Worm (Caenorhabditis elegans) whole organism, late embryonic: ENCODE results near the gene math-39.
"Not testable (repeated sequence)": the region's sequence is repeated elsewhere in the genome, so short reads cannot be mapped to it uniquely, and the experiment has no call there.

ENCODE experiments used
- C08G9.2 ChIP-seq: sonication (generic microtip); optimal IDR thresholded peaks from 2 replicates; lab custom pipeline; 2016; ENCODE audit warnings: mild to moderate bottlenecking, missing genetic modification characterization, moderate library complexity, missing compliant biosample characterization
- C38D4.7 ChIP-seq: fragments of 200-800 bp; sonication (Bioruptor generic); optimal IDR thresholded peaks from 2 replicates; lab custom pipeline; 2018; ENCODE audit warnings: mild to moderate bottlenecking, missing genetic modification characterization, moderate library complexity, missing compliant biosample characterization
- Y22D7AL.16 ChIP-seq: sonication (generic microtip); optimal IDR thresholded peaks from 2 replicates; lab custom pipeline; 2016; ENCODE audit warnings: missing genetic modification characterization, missing compliant biosample characterization
- ahr-1 ChIP-seq: sonication (generic microtip); optimal IDR thresholded peaks from 2 replicates; lab custom pipeline; 2016; ENCODE audit warnings: missing genetic modification characterization, missing compliant biosample characterization
- ama-1 ChIP-seq: fragments of 150-350 bp; optimal IDR thresholded peaks from 2 replicates; lab custom pipeline; 2014
- ceh-22 ChIP-seq: sonication (generic microtip); optimal IDR thresholded peaks from 2 replicates; lab custom pipeline; 2017; ENCODE audit warnings: missing biosample characterization, missing genetic modification characterization
- ceh-24 ChIP-seq: sonication (generic microtip); optimal IDR thresholded peaks from 2 replicates; lab custom pipeline; 2016; ENCODE audit warnings: mild to moderate bottlenecking, missing genetic modification characterization, missing compliant biosample characterization
- ceh-31 ChIP-seq: sonication (generic microtip); optimal IDR thresholded peaks from 2 replicates; lab custom pipeline; 2016; ENCODE audit warnings: missing genetic modification characterization, missing compliant biosample characterization
- che-1 ChIP-seq: sonication (generic microtip); optimal IDR thresholded peaks from 2 replicates; lab custom pipeline; 2016; ENCODE audit warnings: mild to moderate bottlenecking, missing genetic modification characterization, missing compliant biosample characterization
- dmd-4 ChIP-seq: sonication (generic microtip); optimal IDR thresholded peaks from 2 replicates; lab custom pipeline; 2016; ENCODE audit warnings: borderline replicate concordance, missing genetic modification characterization, missing compliant biosample characterization
- dve-1 ChIP-seq: sonication (generic microtip); optimal IDR thresholded peaks from 2 replicates; lab custom pipeline; 2017; ENCODE audit warnings: antibody characterized with exemption, mild to moderate bottlenecking, missing genetic modification characterization, missing compliant biosample characterization
- elt-2 ChIP-seq: sonication (generic microtip); optimal IDR thresholded peaks from 2 replicates; lab custom pipeline; 2016; ENCODE audit warnings: missing genetic modification reagents, missing genetic modification characterization, missing compliant biosample characterization
- fkh-6 ChIP-seq: sonication (generic microtip); optimal IDR thresholded peaks from 2 replicates; lab custom pipeline; 2016; ENCODE audit warnings: missing genetic modification characterization, missing compliant biosample characterization
- gmeb-2 ChIP-seq: sonication (generic microtip); optimal IDR thresholded peaks from 2 replicates; lab custom pipeline; 2016; ENCODE audit warnings: missing genetic modification characterization, inconsistent platforms, missing compliant biosample characterization
- hlh-13 ChIP-seq: fragments of 200-800 bp; sonication (Bioruptor generic); optimal IDR thresholded peaks from 2 replicates; lab custom pipeline; 2018; ENCODE audit warnings: mild to moderate bottlenecking, missing genetic modification characterization, missing compliant biosample characterization
- hlh-15 ChIP-seq: sonication (generic microtip); optimal IDR thresholded peaks from 2 replicates; lab custom pipeline; 2016; ENCODE audit warnings: missing genetic modification characterization, missing compliant biosample characterization
- hlh-6 ChIP-seq: sonication (generic microtip); optimal IDR thresholded peaks from 2 replicates; lab custom pipeline; 2016; ENCODE audit warnings: missing genotype, missing genetic modification characterization, missing compliant biosample characterization
- hlh-8 ChIP-seq: sonication (generic microtip); optimal IDR thresholded peaks from 2 replicates; lab custom pipeline; 2016; ENCODE audit warnings: missing genotype, missing genetic modification characterization, missing compliant biosample characterization
- lin-11 ChIP-seq: fragments of 200-800 bp; sonication (Bioruptor generic); optimal IDR thresholded peaks from 2 replicates; lab custom pipeline; 2018; ENCODE audit warnings: mild to moderate bottlenecking, missing genetic modification characterization, missing compliant biosample characterization
- madf-2 ChIP-seq: sonication (generic microtip); optimal IDR thresholded peaks from 2 replicates; lab custom pipeline; 2017; ENCODE audit warnings: missing genetic modification characterization, missing compliant biosample characterization
- nfya-1 ChIP-seq: sonication (generic microtip); optimal IDR thresholded peaks from 2 replicates; lab custom pipeline; 2017; ENCODE audit warnings: missing genetic modification characterization, mild to moderate bottlenecking, missing compliant biosample characterization, antibody characterized with exemption, moderate library complexity
- nhr-11 ChIP-seq: fragments of 150-350 bp; optimal IDR thresholded peaks from 2 replicates; lab custom pipeline; 2014; ENCODE audit warnings: missing biosample characterization, missing genetic modification characterization
- pat-9 ChIP-seq: fragments of 200-800 bp; sonication (Bioruptor generic); optimal IDR thresholded peaks from 2 replicates; lab custom pipeline; 2018; ENCODE audit warnings: mild to moderate bottlenecking, missing genetic modification characterization, moderate library complexity, missing compliant biosample characterization
- pha-2 ChIP-seq: sonication (generic microtip); optimal IDR thresholded peaks from 2 replicates; lab custom pipeline; 2017; ENCODE audit warnings: mild to moderate bottlenecking, missing genetic modification characterization, missing compliant biosample characterization
- pha-4 ChIP-seq: fragments of 150-350 bp; optimal IDR thresholded peaks from 2 replicates; lab custom pipeline; 2018; ENCODE audit warnings: missing biosample characterization, missing genetic modification reagents, missing genetic modification characterization
- ref-2 ChIP-seq: sonication (generic microtip); optimal IDR thresholded peaks from 2 replicates; lab custom pipeline; 2016; ENCODE audit warnings: missing genetic modification characterization, missing compliant biosample characterization
- sdc-2 ChIP-seq: sonication (generic microtip); optimal IDR thresholded peaks from 2 replicates; lab custom pipeline; 2016; ENCODE audit warnings: missing genotype, missing genetic modification characterization, missing compliant biosample characterization
- sox-4 ChIP-seq: sonication (generic microtip); optimal IDR thresholded peaks from 2 replicates; lab custom pipeline; 2017; ENCODE audit warnings: mild to moderate bottlenecking, missing genetic modification characterization, inconsistent platforms, missing compliant biosample characterization
- syd-9 ChIP-seq: sonication (generic microtip); optimal IDR thresholded peaks from 2 replicates; lab custom pipeline; 2016; ENCODE audit warnings: mild to moderate bottlenecking, missing genetic modification characterization, moderate library complexity, missing compliant biosample characterization
- unc-55 ChIP-seq: sonication (generic microtip); optimal IDR thresholded peaks from 2 replicates; lab custom pipeline; 2017; ENCODE audit warnings: missing biosample characterization, missing genetic modification reagents, missing genetic modification characterization
- ztf-16 ChIP-seq: sonication (generic microtip); optimal IDR thresholded peaks from 2 replicates; lab custom pipeline; 2017; ENCODE audit warnings: missing genetic modification characterization, missing compliant biosample characterization

The math-39 gene

DNA sequence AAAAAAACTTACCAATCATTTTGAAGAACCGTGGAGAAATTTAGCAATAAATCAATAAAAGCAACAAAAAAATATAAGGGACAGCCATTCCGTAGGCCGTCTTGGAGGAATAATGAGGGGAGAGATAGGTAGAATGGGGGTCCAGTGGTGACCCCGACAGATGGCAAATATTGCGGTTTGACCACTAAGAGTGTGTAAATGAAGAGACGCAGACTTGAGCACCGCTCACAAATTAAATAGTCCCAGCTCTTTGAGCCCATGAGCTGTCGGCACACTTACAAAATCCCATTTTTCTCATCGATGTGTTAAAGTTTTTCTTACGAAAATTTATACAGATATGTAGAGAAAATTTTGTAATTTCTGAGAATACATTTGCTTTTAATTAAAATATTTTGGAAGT is 11.4 kb upstream of the math-39 start, which contains the start of gene fbxa-3:
Gene fbxa-3, minus strand, starts transcription at position 101 of the 400 bp plus-strand sequence.
- TF ChIP-seq hlh-13 (GFP tag; lab: Kevin White, UChicago) (no peak), pha-2 (tag; lab: Kevin White, UChicago) (no peak), unc-55 (GFP tag; lab: Kevin White, UChicago) (no peak), pat-9 (no peak), hlh-8 (tag; lab: Kevin White, UChicago) (no peak), pha-4 (tag; lab: Kevin White, UChicago) (no peak), fkh-6 (no peak)

ce11 chrII:1824329-1824728 is 7.8 kb upstream of the math-39 start, which contains the start of gene math-41:
Gene math-41, plus strand, starts transcription at chrII:1824629.
- not testable (repeated sequence) for TF ChIP-seq sdc-2 (tag; lab: Kevin White, UChicago); dve-1; lin-11 (tag; lab: Kevin White, UChicago)

DNA sequence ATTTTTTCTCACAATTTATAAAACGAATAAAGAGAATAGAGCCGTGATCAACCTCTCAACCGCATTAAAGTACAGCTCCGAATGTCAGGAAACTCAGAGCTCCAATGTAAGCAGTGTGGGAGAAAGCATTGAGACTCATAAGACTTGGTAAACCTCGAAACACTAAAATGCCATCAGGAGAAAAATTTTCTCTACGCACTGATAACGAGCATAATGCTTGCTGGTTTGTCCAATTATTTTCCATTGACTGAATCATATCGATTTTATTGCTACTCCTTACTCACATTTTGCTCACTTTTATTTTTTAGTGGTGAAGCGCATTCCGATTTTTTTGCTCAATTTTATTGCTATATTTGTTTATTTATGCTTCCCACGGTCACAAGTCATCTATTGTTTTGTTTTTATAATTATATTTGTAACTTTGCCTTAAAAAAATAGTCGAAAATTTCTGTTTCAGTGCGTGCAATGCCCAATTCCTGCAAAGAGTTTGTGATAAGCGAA is 1.9 kb upstream of the math-39 start, which contains the start of gene math-40:
Gene math-40, plus strand, starts transcription at position 451 of the 501 bp plus-strand sequence.
- TF ChIP-seq madf-2 (tag; lab: Kevin White, UChicago) (no peak), pat-9 (no peak), ceh-31 (no peak), C08G9.2 (tag; lab: Kevin White, UChicago) (no peak), gmeb-2 (tag; lab: Kevin White, UChicago) (no peak), syd-9 (no peak)

DNA sequence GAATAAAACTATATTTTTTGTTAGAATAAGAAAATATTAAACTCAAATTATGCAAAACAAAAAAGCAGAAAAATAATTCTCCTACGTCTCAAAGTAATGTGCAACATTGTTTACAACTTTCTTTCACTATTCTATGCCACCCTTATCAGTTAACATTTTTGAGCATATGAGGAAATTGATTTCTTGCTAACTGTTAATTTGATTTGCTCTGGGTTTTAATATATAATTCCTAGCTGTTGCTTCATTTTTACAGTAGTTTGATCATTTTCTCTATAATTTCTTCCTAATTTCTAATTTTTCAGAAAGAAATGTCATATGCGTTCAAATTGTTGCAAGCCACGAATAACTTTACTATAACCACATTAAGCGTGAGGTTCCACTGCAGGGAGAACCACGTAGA is 4.1 kb downstream of the math-39 start, which contains the start of gene T08E11.1:
Gene T08E11.1, plus strand, starts transcription at position 301 of the 400 bp plus-strand sequence.
- no peak for TF ChIP-seq dmd-4 (tag; lab: Kevin White, UChicago)
- TF ChIP-seq hlh-6 (tag; lab: Kevin White, UChicago): no peak
- TF ChIP-seq sox-4 (tag; lab: Kevin White, UChicago): no peak
- no peak for TF ChIP-seq hlh-15 (tag; lab: Kevin White, UChicago)
- no peak for TF ChIP-seq ztf-16 (tag; lab: Kevin White, UChicago)

- peak; percentile 67 for TF ChIP-seq elt-2 (tag; lab: Kevin White, UChicago)
- TF ChIP-seq ref-2 (tag; lab: Kevin White, UChicago): no peak
These were observed 10.8 kb downstream of the math-39 start, which contains the start of the genes C52E2.5 and C52E2.4 for ce11 chrII:1842894-1843293. Gene C52E2.5, minus strand, starts transcription at chrII:1842936. Gene C52E2.4, plus strand, starts transcription at chrII:1843145.

ce11 chrII:1844552-1844951 is 12.4 kb downstream of the math-39 start:
- no peak for TF ChIP-seq Y22D7AL.16 (tag; lab: Kevin White, UChicago)
- peak; percentile 78 for TF ChIP-seq nfya-1

DNA sequence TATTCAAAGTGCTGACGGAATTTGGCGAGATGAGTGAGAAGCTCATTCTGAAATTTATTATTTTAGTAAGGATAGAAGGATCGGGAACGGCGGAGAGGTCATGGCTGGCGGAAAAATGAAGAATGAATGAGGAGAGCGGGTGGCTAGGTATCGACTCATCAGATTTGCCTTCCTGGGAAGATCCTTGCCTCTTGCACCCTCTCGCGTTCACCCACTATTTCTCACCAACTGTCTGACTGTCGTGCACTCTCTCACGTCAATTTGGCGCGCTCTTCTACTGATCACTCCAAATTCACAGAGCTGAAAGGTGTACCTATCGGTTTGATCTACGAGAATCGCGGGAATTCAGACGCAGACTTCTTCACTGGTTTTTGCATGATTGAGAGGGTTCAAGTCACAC is 16.0 kb downstream of the math-39 start, which contains the start of gene fbxb-97:
Gene fbxb-97, minus strand, starts transcription at position 53 of the 400 bp plus-strand sequence.
- TF ChIP-seq dve-1 (no peak), C38D4.7 (GFP tag; lab: Kevin White, UChicago) (no peak), elt-2 (tag; lab: Kevin White, UChicago) (no peak), pat-9 (no peak), nhr-11 (tag; lab: Kevin White, UChicago) (no peak), che-1 (tag; lab: Kevin White, UChicago) (no peak), dmd-4 (tag; lab: Kevin White, UChicago) (no peak), ref-2 (tag; lab: Kevin White, UChicago) (no peak), ahr-1 (tag; lab: Kevin White, UChicago) (no peak), C08G9.2 (tag; lab: Kevin White, UChicago) (no peak), ceh-24 (tag; lab: Kevin White, UChicago) (no peak), ceh-22 (tag; lab: Kevin White, UChicago) (no peak), ama-1 (lab: Kevin White, UChicago) (no peak)
